Worm (Caenorhabditis elegans) whole organism, mixed stage, embryonic: ENCODE data around the gene F20D6.11.
A peak's percentile ranks its signal among the peaks of the same experiment; 100 is the strongest.

Experiments
- blmp-1 ChIP-seq: fragments of 150-350 bp; optimal IDR thresholded peaks from 2 replicates; lab custom pipeline; 2014; ENCODE audit warnings: missing biosample characterization, missing genetic modification characterization
- ceh-39 ChIP-seq: fragments of 150-350 bp; optimal IDR thresholded peaks from 2 replicates; lab custom pipeline; 2014; ENCODE audit warnings: missing biosample characterization, missing genetic modification characterization
- cnd-1 ChIP-seq: fragments of 200-800 bp; sonication (Bioruptor generic); optimal IDR thresholded peaks from 2 replicates; lab custom pipeline; 2018; ENCODE audit warnings: mild to moderate bottlenecking, missing genetic modification characterization, missing compliant biosample characterization
- drap-1 ChIP-seq: fragments of 200-800 bp; sonication (Bioruptor generic); optimal IDR thresholded peaks from 3 replicates; lab custom pipeline; 2018; ENCODE audit warnings: mild to moderate bottlenecking, missing genetic modification characterization, missing compliant biosample characterization
- elt-1 ChIP-seq: sonication (generic microtip); optimal IDR thresholded peaks from 2 replicates; lab custom pipeline; 2017; ENCODE audit warnings: missing genetic modification characterization, mild to moderate bottlenecking, missing compliant biosample characterization, antibody characterized with exemption, moderate library complexity, borderline replicate concordance; ENCODE audit not compliant: insufficient read depth
- elt-3 ChIP-seq: fragments of 150-350 bp; optimal IDR thresholded peaks from 2 replicates; lab custom pipeline; 2014; ENCODE audit warnings: missing biosample characterization, missing genetic modification characterization
- flh-1 ChIP-seq: fragments of 200-800 bp; sonication (Bioruptor generic); optimal IDR thresholded peaks from 2 replicates; lab custom pipeline; 2018; ENCODE audit warnings: mild to moderate bottlenecking, missing genetic modification characterization, moderate library complexity, missing compliant biosample characterization
- ham-2 ChIP-seq: fragments of 200-800 bp; sonication (Bioruptor generic); optimal IDR thresholded peaks from 2 replicates; lab custom pipeline; 2018; ENCODE audit warnings: mild to moderate bottlenecking, missing genetic modification characterization, missing compliant biosample characterization
- hlh-1 ChIP-seq: fragments of 150-350 bp; optimal IDR thresholded peaks from 2 replicates; lab custom pipeline; 2014; ENCODE audit warnings: missing biosample characterization, missing genetic modification reagents, missing genetic modification characterization
- lin-13 ChIP-seq: fragments of 150-350 bp; optimal IDR thresholded peaks from 2 replicates; lab custom pipeline; 2014; ENCODE audit warnings: missing biosample characterization, missing genetic modification characterization
- lin-32 ChIP-seq: fragments of 200-800 bp; sonication (Bioruptor generic); optimal IDR thresholded peaks from 2 replicates; lab custom pipeline; 2018; ENCODE audit warnings: mild to moderate bottlenecking, missing genetic modification characterization, missing compliant biosample characterization
- lsy-2 ChIP-seq: fragments of 150-350 bp; optimal IDR thresholded peaks from 2 replicates; lab custom pipeline; 2014; ENCODE audit warnings: missing biosample characterization, missing genetic modification characterization
- mab-5 ChIP-seq: fragments of 150-350 bp; optimal IDR thresholded peaks from 2 replicates; lab custom pipeline; 2014; ENCODE audit warnings: missing biosample characterization, missing genetic modification characterization
- mep-1 ChIP-seq: fragments of 150-350 bp; optimal IDR thresholded peaks from 2 replicates; lab custom pipeline; 2017; ENCODE audit warnings: missing biosample characterization, missing genetic modification reagents, missing genetic modification characterization, inconsistent platforms
- mls-2 ChIP-seq: sonication (generic microtip); optimal IDR thresholded peaks from 2 replicates; lab custom pipeline; 2016; ENCODE audit warnings: mild to moderate bottlenecking, missing genetic modification characterization, moderate library complexity, missing compliant biosample characterization
- nhr-2 ChIP-seq: fragments of 150-350 bp; optimal IDR thresholded peaks from 2 replicates; lab custom pipeline; 2014; ENCODE audit warnings: missing biosample characterization, missing genetic modification characterization
- nhr-237 ChIP-seq: fragments of 150-350 bp; optimal IDR thresholded peaks from 2 replicates; lab custom pipeline; 2014; ENCODE audit warnings: missing biosample characterization, missing genetic modification characterization
- nhr-28 ChIP-seq: fragments of 150-350 bp; optimal IDR thresholded peaks from 2 replicates; lab custom pipeline; 2014; ENCODE audit warnings: missing biosample characterization, missing genetic modification characterization
- nhr-76 ChIP-seq: sonication (generic microtip); optimal IDR thresholded peaks from 2 replicates; lab custom pipeline; 2017; ENCODE audit warnings: missing biosample characterization, missing genetic modification characterization
- pha-4 ChIP-seq: fragments of 150-350 bp; optimal IDR thresholded peaks from 2 replicates; lab custom pipeline; 2018; ENCODE audit warnings: missing biosample characterization, missing genetic modification reagents, missing genetic modification characterization
- sem-2 ChIP-seq: fragments of 200-800 bp; sonication (Bioruptor generic); optimal IDR thresholded peaks from 2 replicates; lab custom pipeline; 2018; ENCODE audit warnings: mild to moderate bottlenecking, missing genetic modification characterization, missing compliant biosample characterization
- snpc-4 ChIP-seq: fragments of 150-350 bp; optimal IDR thresholded peaks from 2 replicates; lab custom pipeline; 2014; ENCODE audit warnings: missing biosample characterization, missing genetic modification characterization
- sptf-1 ChIP-seq: sonication (generic microtip); optimal IDR thresholded peaks from 2 replicates; lab custom pipeline; 2017; ENCODE audit warnings: mild to moderate bottlenecking, missing genetic modification characterization, moderate library complexity, missing compliant biosample characterization
- tbx-8 ChIP-seq: fragments of 200-800 bp; sonication (Bioruptor generic); optimal IDR thresholded peaks from 2 replicates; lab custom pipeline; 2018; ENCODE audit warnings: mild to moderate bottlenecking, missing genetic modification characterization, moderate library complexity, missing compliant biosample characterization
- unc-120 ChIP-seq: sonication (generic microtip); optimal IDR thresholded peaks from 2 replicates; lab custom pipeline; 2017; ENCODE audit warnings: missing genetic modification characterization, missing compliant biosample characterization; ENCODE audit not compliant: poor library complexity, severe bottlenecking
- unc-39 ChIP-seq: fragments of 150-350 bp; optimal IDR thresholded peaks from 2 replicates; lab custom pipeline; 2014; ENCODE audit warnings: missing biosample characterization, missing genetic modification characterization
- unc-62 ChIP-seq: fragments of 150-350 bp; optimal IDR thresholded peaks from 2 replicates; lab custom pipeline; 2014; ENCODE audit warnings: missing biosample characterization, missing genetic modification reagents, missing genetic modification characterization
- zip-8 ChIP-seq: fragments of 150-350 bp; optimal IDR thresholded peaks from 2 replicates; lab custom pipeline; 2014; ENCODE audit warnings: missing biosample characterization, missing genetic modification characterization
- ztf-11 ChIP-seq: fragments of 150-350 bp; optimal IDR thresholded peaks from 2 replicates; lab custom pipeline; 2014; ENCODE audit warnings: missing biosample characterization, missing genetic modification characterization

Gene F20D6.11

DNA sequence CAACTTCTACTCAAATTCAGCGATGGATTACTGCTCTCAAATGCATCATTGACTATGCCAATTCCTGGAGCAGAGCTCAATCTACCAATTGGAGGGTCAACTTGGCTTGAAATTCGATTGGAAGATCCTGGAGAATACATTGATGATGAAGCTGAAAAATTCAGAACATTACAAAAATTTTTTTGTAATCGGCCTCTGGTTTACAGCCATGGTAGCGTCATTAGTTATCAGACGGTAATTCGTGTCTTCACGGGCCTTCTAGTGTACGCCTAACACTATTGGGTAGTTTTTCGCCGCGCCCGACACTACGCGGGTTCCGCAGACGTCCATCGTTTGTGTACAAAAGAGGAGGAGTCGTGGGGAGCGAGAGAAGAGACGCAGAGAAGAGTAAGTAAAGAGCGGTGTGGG lies 29.8 kb upstream of the F20D6.11 start:
- no peak for TF ChIP-seq sem-2
- TF ChIP-seq lsy-2 (tag; lab: Kevin White, UChicago), result peak; percentile 39
- TF ChIP-seq elt-1, result no peak
- peak; percentile 4 for TF ChIP-seq hlh-1 (tag; lab: Kevin White, UChicago)
- peak; percentile 39 for TF ChIP-seq ceh-39 (tag; lab: Kevin White, UChicago)
- TF ChIP-seq elt-3 (tag; lab: Kevin White, UChicago), result no peak
- peak; percentile 17 for TF ChIP-seq lin-13 (tag; lab: Kevin White, UChicago)
- peak; percentile 83 for TF ChIP-seq drap-1
- TF ChIP-seq ztf-11 (tag; lab: Kevin White, UChicago), result no peak
- peak; percentile 31 for TF ChIP-seq sptf-1 (tag; lab: Kevin White, UChicago)
- TF ChIP-seq unc-120 (tag; lab: Kevin White, UChicago), result peak; percentile 95
- peak; percentile 39 for TF ChIP-seq pha-4 (tag; lab: Kevin White, UChicago)
- peak; percentile 8 for TF ChIP-seq cnd-1 (tag; lab: Kevin White, UChicago)
- peak; percentile 23 for TF ChIP-seq mep-1

DNA sequence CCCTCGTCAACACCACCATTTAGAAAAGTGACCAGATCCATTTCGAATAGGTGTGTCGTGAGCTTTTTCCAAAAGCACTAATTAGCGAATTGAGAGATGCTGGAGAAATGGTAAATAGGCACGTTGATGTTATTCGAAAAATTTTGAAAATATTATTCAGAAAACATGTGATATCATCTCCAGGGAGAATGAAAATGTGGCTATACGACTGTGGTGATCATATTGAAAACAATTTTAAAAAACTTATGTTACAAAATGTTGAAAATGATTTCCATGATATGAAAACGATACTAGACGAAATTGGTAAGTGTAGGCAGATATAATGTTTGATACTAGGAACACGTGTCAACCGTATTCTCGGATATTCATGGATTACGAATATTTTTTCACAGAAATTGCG lies 27.9 kb upstream of the F20D6.11 start, which contains the start of gene K07C11.10:
TSS of gene K07C11.10 (minus strand) at position 101 of the 400 bp plus-strand sequence.
- TF ChIP-seq snpc-4 (tag; lab: Kevin White, UChicago) (no peak), cnd-1 (tag; lab: Kevin White, UChicago) (no peak), unc-120 (tag; lab: Kevin White, UChicago) (no peak), ham-2 (GFP tag; lab: Kevin White, UChicago) (no peak), ztf-11 (tag; lab: Kevin White, UChicago) (no peak), blmp-1 (tag; lab: Kevin White, UChicago) (no peak), elt-1 (no peak), nhr-237 (tag; lab: Kevin White, UChicago) (no peak), nhr-2 (tag; lab: Kevin White, UChicago) (no peak), lin-32 (GFP tag; lab: Kevin White, UChicago) (no peak), lsy-2 (tag; lab: Kevin White, UChicago) (no peak), nhr-76 (tag; lab: Kevin White, UChicago) (no peak), tbx-8 (GFP tag; lab: Kevin White, UChicago) (no peak)

DNA sequence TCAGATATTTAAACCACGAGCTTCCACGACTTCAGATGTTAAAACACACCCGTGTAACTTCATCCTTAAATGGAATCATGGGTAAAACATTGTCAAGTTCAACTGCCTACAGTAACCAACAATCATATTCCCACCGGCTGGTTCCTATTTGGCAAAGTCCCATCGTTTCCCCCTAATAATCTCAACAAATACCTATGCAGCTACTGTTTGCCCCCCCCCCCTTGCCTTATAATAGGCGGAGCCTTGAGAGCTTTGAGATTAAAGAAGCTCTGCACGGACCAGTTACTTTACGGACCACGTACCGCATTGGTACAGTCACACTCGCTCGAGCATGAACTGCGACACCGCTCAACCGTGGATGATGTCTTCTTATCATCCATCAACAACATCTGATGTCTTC lies 25.7 kb upstream of the F20D6.11 start, which contains the start of gene pax-1:
TSS of gene pax-1 (plus strand) at position 301 of the 400 bp plus-strand sequence.
- TF ChIP-seq mab-5 (tag; lab: Kevin White, UChicago), result no peak

DNA sequence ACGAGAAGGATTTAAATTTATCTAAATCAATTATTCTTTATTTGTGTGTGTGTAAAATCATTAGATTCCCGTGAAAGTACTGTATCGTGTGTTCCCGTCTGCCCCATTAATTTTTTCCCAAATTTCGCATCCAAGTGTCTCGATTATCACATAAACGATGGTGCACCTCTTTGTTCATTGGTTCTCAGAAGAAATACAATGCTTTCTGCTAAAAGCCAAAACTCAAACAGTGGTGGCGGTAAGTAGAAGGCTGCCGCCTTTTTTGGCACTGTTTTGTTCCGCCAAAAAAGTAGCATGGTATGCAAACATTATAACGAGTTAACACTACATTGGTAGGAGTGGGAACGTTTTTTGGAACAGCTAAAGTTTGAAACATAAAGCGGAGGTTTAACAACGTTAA lies 24.5 kb upstream of the F20D6.11 start:
- TF ChIP-seq mab-5 (tag; lab: Kevin White, UChicago), result no peak
- no peak for TF ChIP-seq nhr-76 (tag; lab: Kevin White, UChicago)
- no peak for TF ChIP-seq cnd-1 (tag; lab: Kevin White, UChicago)
- TF ChIP-seq flh-1 (GFP tag; lab: Kevin White, UChicago), result no peak
- no peak for TF ChIP-seq snpc-4 (tag; lab: Kevin White, UChicago)
- no peak for TF ChIP-seq nhr-28
- no peak for TF ChIP-seq nhr-2 (tag; lab: Kevin White, UChicago)
- no peak for TF ChIP-seq sem-2
- TF ChIP-seq lin-32 (GFP tag; lab: Kevin White, UChicago), result no peak
- no peak for TF ChIP-seq nhr-237 (tag; lab: Kevin White, UChicago)
- TF ChIP-seq unc-39 (tag; lab: Kevin White, UChicago), result no peak
- TF ChIP-seq zip-8, result no peak
- TF ChIP-seq, all 35 proteins: peak for 0

DNA sequence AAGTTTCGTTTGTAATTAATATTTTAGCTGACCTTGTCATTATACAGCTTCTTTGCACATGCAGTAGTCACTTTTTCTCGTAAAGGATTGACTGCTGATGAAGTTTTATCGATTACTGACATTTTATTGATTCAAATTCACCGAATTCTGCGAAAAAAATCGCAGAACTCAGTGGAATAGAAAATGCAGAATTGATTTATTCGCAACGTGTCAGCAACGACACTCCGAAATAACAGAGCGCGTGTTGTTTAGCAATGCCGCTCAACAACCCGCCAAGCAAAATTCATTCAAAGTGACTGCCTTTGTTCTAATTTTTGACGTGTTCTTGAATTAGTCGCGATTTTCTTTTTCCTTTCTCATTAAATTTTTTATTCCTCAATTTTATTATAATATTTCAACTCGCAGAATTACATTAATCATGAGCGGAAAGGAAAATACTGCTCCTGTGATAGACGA lies 22.2 kb upstream of the F20D6.11 start, which contains the start of the genes cogc-6 and air-1:
TSS of gene cogc-6 (minus strand) at position 234 of the 456 bp plus-strand sequence.
TSS of gene air-1 (plus strand) at position 406 of the 456 bp plus-strand sequence.
- no peak for TF ChIP-seq lin-13 (tag; lab: Kevin White, UChicago)
- peak; percentile 35 for TF ChIP-seq pha-4 (tag; lab: Kevin White, UChicago)
- TF ChIP-seq unc-39 (tag; lab: Kevin White, UChicago), result no peak
- no peak for TF ChIP-seq tbx-8 (GFP tag; lab: Kevin White, UChicago)
- peak; percentile 8 for TF ChIP-seq mep-1
- no peak for TF ChIP-seq ham-2 (GFP tag; lab: Kevin White, UChicago)
- no peak for TF ChIP-seq nhr-237 (tag; lab: Kevin White, UChicago)
- TF ChIP-seq drap-1, result no peak
- TF ChIP-seq ztf-11 (tag; lab: Kevin White, UChicago), result no peak

DNA sequence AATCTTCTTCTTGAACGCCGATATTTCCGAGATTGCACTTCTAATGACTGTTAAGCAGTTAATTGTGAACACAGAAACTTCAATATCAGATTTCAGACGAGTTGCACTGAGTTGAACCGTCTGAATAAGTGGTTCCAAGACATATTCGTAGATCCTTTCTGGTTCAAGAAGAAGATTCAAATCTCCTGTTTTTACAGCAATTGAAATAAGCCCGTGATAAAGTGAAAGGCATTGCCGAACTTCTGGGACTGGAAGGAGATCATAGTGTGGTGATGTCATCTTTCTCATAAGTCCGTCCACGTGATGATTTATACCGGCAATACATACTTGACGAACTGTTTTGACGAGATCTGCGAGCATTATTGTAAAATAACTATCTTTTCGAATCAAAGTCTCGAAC lies 20.7 kb upstream of the F20D6.11 start:
- TF ChIP-seq nhr-76 (tag; lab: Kevin White, UChicago) (no peak), mab-5 (tag; lab: Kevin White, UChicago) (no peak), nhr-28 (no peak), snpc-4 (tag; lab: Kevin White, UChicago) (no peak), unc-62 (no peak), lsy-2 (tag; lab: Kevin White, UChicago) (no peak), ceh-39 (tag; lab: Kevin White, UChicago) (no peak), elt-3 (tag; lab: Kevin White, UChicago) (no peak), sptf-1 (tag; lab: Kevin White, UChicago) (no peak), ham-2 (GFP tag; lab: Kevin White, UChicago) (no peak), mls-2 (no peak), pha-4 (tag; lab: Kevin White, UChicago) (no peak)
- TF ChIP-seq, all 35 proteins: peak for 0
